Worm (Caenorhabditis elegans) whole organism, mixed stage, embryonic: ENCODE data around the gene tbce-1.

Experiments
- elt-1 ChIP-seq: sonication (generic microtip); optimal IDR thresholded peaks from 2 replicates; lab custom pipeline; 2017; ENCODE audit warnings: missing genetic modification characterization, mild to moderate bottlenecking, missing compliant biosample characterization, antibody characterized with exemption, moderate library complexity, borderline replicate concordance; ENCODE audit not compliant: insufficient read depth
- lsy-2 ChIP-seq: fragments of 150-350 bp; optimal IDR thresholded peaks from 2 replicates; lab custom pipeline; 2014; ENCODE audit warnings: missing biosample characterization, missing genetic modification characterization
- mep-1 ChIP-seq: fragments of 150-350 bp; optimal IDR thresholded peaks from 2 replicates; lab custom pipeline; 2017; ENCODE audit warnings: missing biosample characterization, missing genetic modification reagents, missing genetic modification characterization, inconsistent platforms
- nhr-237 ChIP-seq: fragments of 150-350 bp; optimal IDR thresholded peaks from 2 replicates; lab custom pipeline; 2014; ENCODE audit warnings: missing biosample characterization, missing genetic modification characterization
- nhr-28 ChIP-seq: fragments of 150-350 bp; optimal IDR thresholded peaks from 2 replicates; lab custom pipeline; 2014; ENCODE audit warnings: missing biosample characterization, missing genetic modification characterization
- pha-4 ChIP-seq: fragments of 150-350 bp; optimal IDR thresholded peaks from 2 replicates; lab custom pipeline; 2018; ENCODE audit warnings: missing biosample characterization, missing genetic modification reagents, missing genetic modification characterization
- sem-2 ChIP-seq: fragments of 200-800 bp; sonication (Bioruptor generic); optimal IDR thresholded peaks from 2 replicates; lab custom pipeline; 2018; ENCODE audit warnings: mild to moderate bottlenecking, missing genetic modification characterization, missing compliant biosample characterization
- snpc-4 ChIP-seq: fragments of 150-350 bp; optimal IDR thresholded peaks from 2 replicates; lab custom pipeline; 2014; ENCODE audit warnings: missing biosample characterization, missing genetic modification characterization
- unc-39 ChIP-seq: fragments of 150-350 bp; optimal IDR thresholded peaks from 2 replicates; lab custom pipeline; 2014; ENCODE audit warnings: missing biosample characterization, missing genetic modification characterization
- unc-62 ChIP-seq: fragments of 150-350 bp; optimal IDR thresholded peaks from 2 replicates; lab custom pipeline; 2014; ENCODE audit warnings: missing biosample characterization, missing genetic modification reagents, missing genetic modification characterization
- ztf-11 ChIP-seq: fragments of 150-350 bp; optimal IDR thresholded peaks from 2 replicates; lab custom pipeline; 2014; ENCODE audit warnings: missing biosample characterization, missing genetic modification characterization

DNA sequence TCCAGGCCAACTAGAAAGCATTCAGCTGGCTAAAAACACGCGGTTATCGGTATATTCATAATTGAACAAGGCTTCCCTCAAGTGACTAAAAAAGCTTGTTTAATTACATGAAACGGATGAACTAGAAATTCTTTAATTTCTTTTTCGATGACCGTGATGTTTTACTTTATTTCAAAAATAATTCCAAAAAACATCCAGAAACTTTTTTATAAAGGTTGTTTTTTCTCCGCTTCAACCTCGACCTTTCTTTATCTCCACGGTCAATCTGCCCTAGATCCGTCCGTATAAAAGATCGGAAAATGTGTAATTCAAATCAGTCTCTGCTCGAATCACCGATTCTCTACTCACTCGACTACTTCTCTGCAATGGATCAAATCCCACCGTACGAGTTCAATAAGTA lies 51.0 kb downstream of the tbce-1 start, which contains the start of gene F17E9.5:
- TF ChIP-seq mep-1 (tag; lab: Kevin White, UChicago) = no peak
- no peak for TF ChIP-seq pha-4 (tag; lab: Kevin White, UChicago)
- TF ChIP-seq nhr-28 (tag; lab: Kevin White, UChicago) = no peak
- no peak for TF ChIP-seq snpc-4 (tag; lab: Kevin White, UChicago)
- TF ChIP-seq elt-1 = no peak
- TF ChIP-seq sem-2 (GFP tag; lab: Kevin White, UChicago) = no peak
- no peak for TF ChIP-seq unc-62 (GFP tag; lab: Kevin White, UChicago)
- TF ChIP-seq unc-39 (tag; lab: Kevin White, UChicago) = no peak
- TF ChIP-seq nhr-237 = no peak
- no peak for TF ChIP-seq ztf-11 (tag; lab: Kevin White, UChicago)
- TF ChIP-seq lsy-2 (tag; lab: Kevin White, UChicago) = no peak
